Fruit fly (Drosophila melanogaster) whole organism, embryonic: Measurements from ENCODE around the gene CG34148.

ENCODE experiments used
- Ada2b ChIP-seq: fragments of 200-800 bp; sonication (Bioruptor generic); IDR thresholded peaks from 2 replicates; pipeline ENCODE4 v1.3.6; 2022; ENCODE audit warnings: missing biosample characterization, missing genetic modification characterization
- Antp ChIP-seq: fragments of 200-800 bp; sonication (Bioruptor generic); optimal IDR thresholded peaks from 3 replicates; lab custom pipeline; 2016; ENCODE audit warnings: missing biosample characterization, missing genetic modification characterization
- Asciz ChIP-seq: fragments of 200-800 bp; sonication (Bioruptor generic); optimal IDR thresholded peaks from 2 replicates; lab custom pipeline; 2017; ENCODE audit warnings: missing biosample characterization, mild to moderate bottlenecking, missing genetic modification characterization, missing genetic modification reagents
- Bdp1 ChIP-seq: fragments of 200-800 bp; sonication (Bioruptor generic); optimal IDR thresholded peaks from 3 replicates; lab custom pipeline; 2016; ENCODE audit warnings: missing biosample characterization, missing genetic modification characterization
- Bteb2 ChIP-seq: fragments of 200-800 bp; sonication (Bioruptor generic); optimal IDR thresholded peaks from 2 replicates; lab custom pipeline; 2016; ENCODE audit warnings: missing biosample characterization, missing genetic modification characterization
- CG10267 ChIP-seq: fragments of 200-800 bp; sonication (Bioruptor generic); optimal IDR thresholded peaks from 2 replicates; lab custom pipeline; 2018; ENCODE audit warnings: missing biosample characterization, mild to moderate bottlenecking, missing genetic modification characterization, moderate library complexity
- CG10979 ChIP-seq: fragments of 200-800 bp; sonication (Bioruptor generic); optimal IDR thresholded peaks from 2 replicates; lab custom pipeline; 2018; ENCODE audit warnings: missing biosample characterization, mild to moderate bottlenecking, missing genetic modification characterization, moderate library complexity
- CG12071 ChIP-seq: fragments of 200-800 bp; sonication (Bioruptor generic); optimal IDR thresholded peaks from 3 replicates; lab custom pipeline; 2018; ENCODE audit warnings: missing biosample characterization, mild to moderate bottlenecking, missing genetic modification characterization
- CG12104 ChIP-seq: fragments of 200-800 bp; sonication (Bioruptor generic); optimal IDR thresholded peaks from 3 replicates; lab custom pipeline; 2016; ENCODE audit warnings: missing biosample characterization, missing genetic modification characterization
- CG13296 ChIP-seq: fragments of 200-800 bp; sonication (Bioruptor generic); optimal IDR thresholded peaks from 3 replicates; lab custom pipeline; 2018; ENCODE audit warnings: missing biosample characterization, mild to moderate bottlenecking, missing genetic modification characterization
- CG14441 ChIP-seq: fragments of 200-800 bp; sonication (Bioruptor generic); IDR thresholded peaks from 2 replicates; pipeline ENCODE4 v1.3.6; 2022; ENCODE audit warnings: missing biosample characterization, missing genetic modification characterization
- CG17186 ChIP-seq: fragments of 200-800 bp; sonication (Bioruptor generic); optimal IDR thresholded peaks from 3 replicates; lab custom pipeline; 2017; ENCODE audit warnings: missing biosample characterization, missing genetic modification reagents, missing genetic modification characterization
- CG17361 ChIP-seq: fragments of 200-800 bp; sonication (Bioruptor generic); IDR thresholded peaks from 3 replicates; pipeline ENCODE4 v1.3.6; 2022; ENCODE audit warnings: missing biosample characterization, missing genetic modification characterization
- CG2875 ChIP-seq: fragments of 200-800 bp; sonication (Bioruptor generic); optimal IDR thresholded peaks from 2 replicates; lab custom pipeline; 2017; ENCODE audit warnings: missing biosample characterization, mild to moderate bottlenecking, missing genetic modification characterization, missing genetic modification reagents
- CG30020 ChIP-seq: fragments of 200-800 bp; optimal IDR thresholded peaks from 2 replicates; lab custom pipeline; 2019; ENCODE audit warnings: missing biosample characterization, mild to moderate bottlenecking, missing genetic modification characterization, moderate library complexity
- CG31224 ChIP-seq: fragments of 200-800 bp; sonication (Bioruptor generic); IDR thresholded peaks from 2 replicates; pipeline ENCODE4 v1.3.6; 2022; ENCODE audit warnings: missing biosample characterization, missing genetic modification characterization
- CG3163 ChIP-seq: fragments of 200-800 bp; sonication (Bioruptor generic); optimal IDR thresholded peaks from 3 replicates; lab custom pipeline; 2016; ENCODE audit warnings: missing biosample characterization, missing genetic modification characterization
- CG32532 ChIP-seq: fragments of 200-800 bp; sonication (Bioruptor generic); IDR thresholded peaks from 2 replicates; pipeline ENCODE4 v1.3.6; 2022; ENCODE audit warnings: missing biosample characterization, missing genetic modification characterization
- CG9876 ChIP-seq: fragments of 200-800 bp; sonication (Bioruptor generic); optimal IDR thresholded peaks from 2 replicates; lab custom pipeline; 2016; ENCODE audit warnings: missing biosample characterization, missing genetic modification characterization
- CkIIα-i1 ChIP-seq: fragments of 200-800 bp; sonication (Bioruptor generic); IDR thresholded peaks from 2 replicates; pipeline ENCODE4 v1.3.6; 2022; ENCODE audit warnings: missing biosample characterization, missing genetic modification characterization
- Dbx ChIP-seq: fragments of 200-800 bp; sonication (Bioruptor generic); IDR thresholded peaks from 3 replicates; pipeline ENCODE4 v1.3.6; 2022; ENCODE audit warnings: missing biosample characterization, missing genetic modification characterization
- Dek ChIP-seq: fragments of 200-800 bp; sonication (Bioruptor generic); optimal IDR thresholded peaks from 3 replicates; lab custom pipeline; 2019; ENCODE audit warnings: missing biosample characterization, mild to moderate bottlenecking, missing genetic modification characterization, moderate library complexity
- Doc3 ChIP-seq: fragments of 200-800 bp; sonication (Bioruptor generic); IDR thresholded peaks from 3 replicates; pipeline ENCODE4 v1.3.6; 2022; ENCODE audit warnings: missing biosample characterization, missing genetic modification characterization; ENCODE audit not compliant: partially characterized antibody
- E2f2 ChIP-seq: fragments of 200-800 bp; sonication (Bioruptor generic); IDR thresholded peaks from 2 replicates; pipeline ENCODE4 v1.3.6; 2022; ENCODE audit warnings: missing biosample characterization, missing genetic modification characterization
- Ets97D ChIP-seq: fragments of 200-800 bp; sonication (Bioruptor generic); optimal IDR thresholded peaks from 3 replicates; lab custom pipeline; 2016; ENCODE audit warnings: missing biosample characterization, missing genetic modification characterization
- Fer3 ChIP-seq: fragments of 200-800 bp; sonication (Bioruptor generic); optimal IDR thresholded peaks from 2 replicates; lab custom pipeline; 2018; ENCODE audit warnings: missing biosample characterization, mild to moderate bottlenecking, missing genetic modification characterization, moderate library complexity
- Hr51 ChIP-seq, 2 experiments: fragments of 200-800 bp; sonication (Bioruptor generic); optimal IDR thresholded peaks; 2 replicates in 1 of 2; 3 replicates in 1 of 2; lab custom pipeline; 2016 to 2018; ENCODE audit warnings: missing biosample characterization in 2 of 2, missing genetic modification characterization in 2 of 2, mild to moderate bottlenecking in 1 of 2, moderate library complexity in 1 of 2
- Hr78 ChIP-seq, 2 experiments: fragments of 200-800 bp in 1 of 2; fragments of >200 bp in 1 of 2; sonication (Bioruptor generic) in 1 of 2; optimal IDR thresholded peaks; 2 replicates each; lab custom pipeline; 2017 to 2019; ENCODE audit warnings: missing biosample characterization in 2 of 2, missing genetic modification characterization in 2 of 2, mild to moderate bottlenecking in 1 of 2, moderate library complexity in 1 of 2
- Lhr ChIP-seq: fragments of 200-800 bp; sonication (Bioruptor generic); optimal IDR thresholded peaks from 3 replicates; lab custom pipeline; 2017; ENCODE audit warnings: mild to moderate bottlenecking, missing biosample characterization, missing genetic modification reagents, missing genetic modification characterization
- MESR4 ChIP-seq: fragments of 200-800 bp; sonication (Bioruptor generic); optimal IDR thresholded peaks from 2 replicates; lab custom pipeline; 2018; ENCODE audit warnings: missing biosample characterization, mild to moderate bottlenecking, missing genetic modification characterization, moderate library complexity
- Myb ChIP-seq: fragments of 200-800 bp; sonication (Bioruptor generic); optimal IDR thresholded peaks from 2 replicates; lab custom pipeline; 2016; ENCODE audit warnings: missing biosample characterization, missing genetic modification characterization
- Rx ChIP-seq: fragments of 200-800 bp; sonication (Bioruptor generic); IDR thresholded peaks from 2 replicates; pipeline ENCODE4 v1.3.6; 2022; ENCODE audit warnings: missing biosample characterization, missing genetic modification characterization
- Sox102F ChIP-seq: fragments of 200-800 bp; sonication (Bioruptor generic); optimal IDR thresholded peaks from 2 replicates; lab custom pipeline; 2018; ENCODE audit warnings: missing biosample characterization, mild to moderate bottlenecking, missing genetic modification characterization, moderate library complexity
- YL-1 ChIP-seq: fragments of 200-800 bp; sonication (Bioruptor generic); optimal IDR thresholded peaks from 3 replicates; lab custom pipeline; 2017; ENCODE audit warnings: missing biosample characterization, mild to moderate bottlenecking, missing genetic modification characterization
- ara ChIP-seq: fragments of 200-800 bp; sonication (Bioruptor generic); IDR thresholded peaks from 2 replicates; pipeline ENCODE4 v1.3.6; 2022; ENCODE audit warnings: missing biosample characterization, missing genetic modification characterization
- ash1 ChIP-seq: fragments of 200-800 bp; sonication (Bioruptor generic); optimal IDR thresholded peaks from 2 replicates; lab custom pipeline; 2018; ENCODE audit warnings: missing biosample characterization, mild to moderate bottlenecking, missing genetic modification characterization
- danr ChIP-seq: fragments of 200-800 bp; sonication (Bioruptor generic); IDR thresholded peaks from 2 replicates; pipeline ENCODE4 v1.3.6; 2022; ENCODE audit warnings: missing biosample characterization, missing genetic modification characterization
- dati ChIP-seq: fragments of 200-800 bp; sonication (Bioruptor generic); IDR thresholded peaks from 2 replicates; pipeline ENCODE4 v1.3.6; 2022; ENCODE audit warnings: missing biosample characterization, missing genetic modification characterization
- gcm ChIP-seq: fragments of 200-800 bp; sonication (Bioruptor generic); optimal IDR thresholded peaks from 2 replicates; lab custom pipeline; 2019; ENCODE audit warnings: missing biosample characterization, mild to moderate bottlenecking, missing genetic modification characterization, moderate library complexity
- nerfin-2 ChIP-seq: fragments of 200-800 bp; sonication (Bioruptor generic); IDR thresholded peaks from 2 replicates; pipeline ENCODE4 v1.3.6; 2022; ENCODE audit warnings: missing biosample characterization, missing genetic modification characterization; ENCODE audit not compliant: partially characterized antibody
- org-1 ChIP-seq: fragments of 200-800 bp; sonication (Bioruptor generic); optimal IDR thresholded peaks from 2 replicates; lab custom pipeline; 2017; ENCODE audit warnings: missing biosample characterization, missing genetic modification characterization
- otp ChIP-seq: fragments of 200-800 bp; sonication (Bioruptor generic); IDR thresholded peaks from 3 replicates; pipeline ENCODE4, ENCODE4 v1.3.6; 2022; ENCODE audit warnings: missing biosample characterization, missing genetic modification characterization
- peb ChIP-seq: fragments of 200-800 bp; sonication (Bioruptor generic); IDR thresholded peaks from 2 replicates; pipeline ENCODE4 v1.3.6; 2022; ENCODE audit warnings: missing biosample characterization, missing genetic modification characterization
- schlank ChIP-seq: fragments of 200-800 bp; sonication (Bioruptor generic); optimal IDR thresholded peaks from 2 replicates; lab custom pipeline; 2018; ENCODE audit warnings: missing biosample characterization, mild to moderate bottlenecking, missing genetic modification characterization
- sim ChIP-seq: fragments of 200-800 bp; sonication (Bioruptor generic); IDR thresholded peaks from 2 replicates; pipeline ENCODE4 v1.3.6; 2022; ENCODE audit warnings: missing biosample characterization, missing genetic modification characterization
- tna ChIP-seq: fragments of 200-800 bp; sonication (Bioruptor generic); IDR thresholded peaks from 2 replicates; pipeline ENCODE4 v1.3.6; 2022; ENCODE audit warnings: missing biosample characterization, missing genetic modification characterization; ENCODE audit not compliant: partially characterized antibody
- twi ChIP-seq: fragments of 200-800 bp; optimal IDR thresholded peaks from 2 replicates; lab custom pipeline; 2019; ENCODE audit warnings: missing biosample characterization, mild to moderate bottlenecking, missing genetic modification characterization, moderate library complexity
- unc-4 ChIP-seq: fragments of 200-800 bp; sonication (Bioruptor generic); IDR thresholded peaks from 2 replicates; pipeline ENCODE4 v1.3.6; 2022; ENCODE audit warnings: missing biosample characterization, missing genetic modification characterization; ENCODE audit not compliant: partially characterized antibody
- yki ChIP-seq: fragments of >200 bp; optimal IDR thresholded peaks from 3 replicates; lab custom pipeline; 2018
- z ChIP-seq: fragments of 200-800 bp; sonication (Bioruptor generic); IDR thresholded peaks from 3 replicates; pipeline ENCODE4 v1.3.6; 2022; ENCODE audit warnings: missing biosample characterization, missing genetic modification characterization

The CG34148 gene

DNA sequence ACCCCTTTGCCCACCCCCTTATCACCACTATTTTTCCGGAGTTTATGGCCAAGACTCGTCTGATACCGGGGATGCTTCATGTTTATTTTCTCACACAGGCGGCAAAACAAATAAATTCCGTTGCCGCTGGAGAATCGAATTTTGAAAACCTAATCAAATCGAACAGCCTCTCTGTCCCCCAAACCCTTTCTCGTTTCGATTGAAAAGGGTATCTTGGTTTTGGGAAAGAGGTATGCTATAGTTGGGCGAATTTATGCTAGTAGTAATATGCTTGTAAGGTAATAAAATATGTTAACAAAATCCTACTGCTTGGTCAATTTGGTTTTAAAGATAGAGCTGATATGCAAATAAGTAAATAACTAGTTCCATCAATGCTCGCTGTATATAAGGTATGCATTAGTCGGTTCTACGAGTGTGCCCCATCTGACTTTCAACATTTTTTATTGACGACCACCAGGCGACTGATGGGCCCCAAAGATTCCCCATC, 50.4 kb downstream of the CG34148 start (continued):
- TF ChIP-seq CG12071 (no peak), Myb (GFP tag; lab: Kevin White, UChicago) (peak; percentile 35), Asciz (peak; percentile 60), Ada2b (GFP tag; lab: Robert Waterston, UW) (peak; percentile 41), CkIIα-i1 (GFP tag; lab: Robert Waterston, UW) (no peak), Dbx (GFP tag; lab: Robert Waterston, UW) (no peak), CG13296 (GFP tag; lab: Kevin White, UChicago) (no peak), Dek (tag; lab: Kevin White, UChicago) (no peak), CG2875 (GFP tag; lab: Kevin White, UChicago) (peak; percentile 71), CG9876 (peak; percentile 71), yki (lab: Kevin White, UChicago) (no peak), Doc3 (GFP tag; lab: Robert Waterston, UW) (no peak), CG10979 (tag; lab: Kevin White, UChicago) (peak; percentile 90), danr (GFP tag; lab: Robert Waterston, UW) (peak; percentile 55; the same call in 1 of the 2 replicates), E2f2 (GFP tag; lab: Robert Waterston, UW) (peak; percentile 35; the same call in 1 of the 2 replicates), Rx (GFP tag; lab: Robert Waterston, UW) (peak; percentile 61), schlank (tag; lab: Kevin White, UChicago) (no peak), Hr78 (GFP tag; optimal IDR thresholded peaks at IDR 0.05; lab: Kevin White, UChicago) (peak in 1 of 2 experiments; percentile 36), Sox102F (GFP tag; lab: Kevin White, UChicago) (peak; percentile 77), sim (GFP tag; lab: Robert Waterston, UW) (0 out of 2 replicates have a peak, but pooled peaks have one; percentile 15), MESR4 (GFP tag; lab: Kevin White, UChicago) (no peak), twi (tag; lab: Kevin White, UChicago) (peak; percentile 76), ash1 (GFP tag; lab: Kevin White, UChicago) (no peak), org-1 (GFP tag; lab: Kevin White, UChicago) (peak; percentile 21), Hr51 (GFP tag; optimal IDR thresholded peaks at IDR 0.05; lab: Kevin White, UChicago) (peak in 1 of 2 experiments; percentile 1), Bteb2 (GFP tag; lab: Kevin White, UChicago) (no peak), z (GFP tag; lab: Robert Waterston, UW) (peak; percentile 56; the same call in 1 of the 3 replicates), otp (GFP tag; lab: Robert Waterston, UW) (peak; percentile 88), Bdp1 (GFP tag; lab: Kevin White, UChicago) (peak; percentile 56), Antp (GFP tag; lab: Kevin White, UChicago) (peak; percentile 5), CG32532 (GFP tag; lab: Robert Waterston, UW) (no peak), ara (GFP tag; lab: Robert Waterston, UW) (peak; percentile 84), CG10267 (tag; lab: Kevin White, UChicago) (peak; percentile 73), peb (GFP tag; lab: Robert Waterston, UW) (peak; percentile 74), nerfin-2 (GFP tag; lab: Robert Waterston, UW) (peak; percentile 55; the same call in 1 of the 2 replicates), unc-4 (GFP tag; lab: Robert Waterston, UW) (no peak), dati (GFP tag; lab: Robert Waterston, UW) (no peak; the same call in 1 of the 2 replicates), Fer3 (tag; lab: Kevin White, UChicago) (peak; percentile 6), tna (no peak), Ets97D (GFP tag; lab: Kevin White, UChicago) (no peak), CG31224 (GFP tag; lab: Robert Waterston, UW) (peak; percentile 24; the same call in 1 of the 2 replicates), Lhr (GFP tag; lab: Kevin White, UChicago) (peak; percentile 72), CG17186 (peak; percentile 76), CG3163 (GFP tag; lab: Kevin White, UChicago) (peak; percentile 53), CG17361 (GFP tag; lab: Robert Waterston, UW) (peak; percentile 66), gcm (GFP tag; lab: Kevin White, UChicago) (peak; percentile 65), YL-1 (GFP tag; lab: Kevin White, UChicago) (no peak), CG12104 (GFP tag; lab: Kevin White, UChicago) (peak; percentile 43), CG30020 (peak; percentile 23), CG14441 (GFP tag; lab: Robert Waterston, UW) (no peak)
